Worm (Caenorhabditis elegans): ENCODE results near the gene F53A10.2.
A peak's percentile ranks its signal among the peaks of the same experiment; 100 is the strongest.

The F53A10.2 gene

ce11 chrII:1197074-1197473 is at the start of gene F53A10.2:
Gene F53A10.2, plus strand, starts transcription at chrII:1197374.
- TF ChIP-seq blmp-1 (tag; optimal IDR thresholded peaks at IDR 0.05), result no peak
- TF ChIP-seq C34B4.2 (tag; optimal IDR thresholded peaks at IDR 0.05), result no peak
- no peak for TF ChIP-seq F16B12.6 (tag; optimal IDR thresholded peaks at IDR 0.05)
- no peak for TF ChIP-seq egl-27 (tag; optimal IDR thresholded peaks at IDR 0.05)
- no peak for TF ChIP-seq nhr-90 (tag; optimal IDR thresholded peaks at IDR 0.05; ENCODE audit: poor library complexity)
- TF ChIP-seq ztf-4 (tag; optimal IDR thresholded peaks at IDR 0.05), result no peak
- TF ChIP-seq jun-1 (tag; optimal IDR thresholded peaks at IDR 0.05), result no peak
- TF ChIP-seq fkh-4 (tag; optimal IDR thresholded peaks at IDR 0.05; ENCODE audit: borderline replicate concordance), result no peak
- no peak for TF ChIP-seq C04F5.9 (tag; optimal IDR thresholded peaks at IDR 0.05)
- no peak for TF ChIP-seq C16A3.4 (tag; optimal IDR thresholded peaks at IDR 0.05)
- TF ChIP-seq mef-2 (tag; optimal IDR thresholded peaks at IDR 0.05), result no peak
- no peak for TF ChIP-seq ces-1 (GFP tag; optimal IDR thresholded peaks at IDR 0.05)

- TF ChIP-seq zip-4 (GFP tag; optimal IDR thresholded peaks at IDR 0.05) (no peak), nhr-77 (tag; optimal IDR thresholded peaks at IDR 0.05) (no peak), ets-5 (GFP tag; IDR thresholded peaks at IDR 0.05) (no peak), pqm-1 (tag; optimal IDR thresholded peaks at IDR 0.05) (no peak), ceh-88 (GFP tag; IDR thresholded peaks at IDR 0.05) (no peak), ceh-82 (tag; optimal IDR thresholded peaks at IDR 0.05) (no peak), C34B4.2 (tag; optimal IDR thresholded peaks at IDR 0.05) (no peak), egl-27 (tag; optimal IDR thresholded peaks at IDR 0.05) (no peak), isw-1 (GFP tag; IDR thresholded peaks at IDR 0.05) (no peak), ces-1 (GFP tag; optimal IDR thresholded peaks at IDR 0.05) (no peak), blmp-1 (tag; optimal IDR thresholded peaks at IDR 0.05) (no peak), egl-13 (tag; optimal IDR thresholded peaks at IDR 0.05) (no peak), mab-9 (GFP tag; IDR thresholded peaks at IDR 0.05) (no peak), ceh-8 (GFP tag; optimal IDR thresholded peaks at IDR 0.05) (no peak), sptf-1 (tag; optimal IDR thresholded peaks at IDR 0.05) (no peak), ztf-4 (tag; optimal IDR thresholded peaks at IDR 0.05) (no peak)
Measured at ce11 chrII:1149390-1149789, 47.8 kb upstream of the F53A10.2 start.

- no peak for TF ChIP-seq efl-1 (optimal IDR thresholded peaks at IDR 0.05)
- TF ChIP-seq efl-1 (GFP tag; optimal IDR thresholded peaks at IDR 0.05 in 1 of 2), result peak in 1 of 2 experiments; percentile 42
- no peak for TF ChIP-seq xbp-1 (tag; optimal IDR thresholded peaks at IDR 0.05)
Measured at ce11 chrII:1151810-1152209, 45.4 kb upstream of the F53A10.2 start.

ce11 chrII:1152732-1153131 is 44.4 kb upstream of the F53A10.2 start:
- peak; percentile 6 for TF ChIP-seq nhr-85 (tag)
- no peak for TF ChIP-seq lin-14 (GFP tag; optimal IDR thresholded peaks at IDR 0.05)

ce11 chrII:1153299-1153698 is 43.9 kb upstream of the F53A10.2 start:
- TF ChIP-seq xbp-1 (tag; optimal IDR thresholded peaks at IDR 0.05), result no peak
- TF ChIP-seq egl-27 (tag; optimal IDR thresholded peaks at IDR 0.05), result no peak
- TF ChIP-seq nhr-20 (tag; optimal IDR thresholded peaks at IDR 0.05), result no peak

ce11 chrII:1157135-1157534 is 40.0 kb upstream of the F53A10.2 start:
- TF ChIP-seq ceh-63 (GFP tag; optimal IDR thresholded peaks at IDR 0.05) (no peak), efl-1 (optimal IDR thresholded peaks at IDR 0.05) (no peak), efl-1 (GFP tag; optimal IDR thresholded peaks at IDR 0.05 in 1 of 2) (peak in 1 of 2 experiments; percentile 15)

- no peak for TF ChIP-seq nhr-11 (tag; optimal IDR thresholded peaks at IDR 0.05)
- no peak for TF ChIP-seq mep-1 (tag; optimal IDR thresholded peaks at IDR 0.05)
- no peak for TF ChIP-seq aha-1 (tag; optimal IDR thresholded peaks at IDR 0.05)
- peak; percentile 92 for TF ChIP-seq elt-2 (tag; optimal IDR thresholded peaks at IDR 0.05)
- no peak for TF ChIP-seq nhr-85 (tag)
- TF ChIP-seq dsc-1 (tag; optimal IDR thresholded peaks at IDR 0.05), result no peak
- TF ChIP-seq unc-30 (tag; optimal IDR thresholded peaks at IDR 0.05), result no peak
- no peak for TF ChIP-seq grh-1 (GFP tag; IDR thresholded peaks at IDR 0.05)
- no peak for TF ChIP-seq efl-1 (optimal IDR thresholded peaks at IDR 0.05)
- TF ChIP-seq efl-1 (GFP tag; optimal IDR thresholded peaks at IDR 0.05 in 1 of 2), result peak in 1 of 2 experiments; percentile 76
- no peak for TF ChIP-seq ceh-88 (GFP tag; IDR thresholded peaks at IDR 0.05)
- peak; percentile 4 for TF ChIP-seq nhr-20 (tag; optimal IDR thresholded peaks at IDR 0.05)
- no peak for TF ChIP-seq tlp-1 (tag; optimal IDR thresholded peaks at IDR 0.05)
- TF ChIP-seq fkh-4 (tag; optimal IDR thresholded peaks at IDR 0.05; ENCODE audit: borderline replicate concordance), result no peak
- TF ChIP-seq snpc-4 (tag; optimal IDR thresholded peaks at IDR 0.05), result no peak
Measured at ce11 chrII:1159718-1160117, 37.5 kb upstream of the F53A10.2 start.

Measured in whole organism, L1 larva.